Worm (Caenorhabditis elegans): ENCODE data around the gene tnc-2.

tnc-2 gene

ce11 chrII:10501578-10501977, 34.9 kb downstream of the tnc-2 start:
- TF ChIP-seq nhr-80 (tag; optimal IDR thresholded peaks at IDR 0.05) = peak; percentile 17
- 0 out of 2 replicates have a peak, but pooled peaks have one; percentile 17 for TF ChIP-seq zfh-2 (GFP tag; conservative IDR thresholded peaks at IDR 0.05)
- TF ChIP-seq snpc-1.3 (tag; optimal IDR thresholded peaks at IDR 0.05; ENCODE audit: insufficient read depth) = no peak
- TF ChIP-seq hmg-1.2 (GFP tag; IDR thresholded peaks at IDR 0.05) = peak; percentile 68; the same call in 1 of the 2 replicates

DNA sequence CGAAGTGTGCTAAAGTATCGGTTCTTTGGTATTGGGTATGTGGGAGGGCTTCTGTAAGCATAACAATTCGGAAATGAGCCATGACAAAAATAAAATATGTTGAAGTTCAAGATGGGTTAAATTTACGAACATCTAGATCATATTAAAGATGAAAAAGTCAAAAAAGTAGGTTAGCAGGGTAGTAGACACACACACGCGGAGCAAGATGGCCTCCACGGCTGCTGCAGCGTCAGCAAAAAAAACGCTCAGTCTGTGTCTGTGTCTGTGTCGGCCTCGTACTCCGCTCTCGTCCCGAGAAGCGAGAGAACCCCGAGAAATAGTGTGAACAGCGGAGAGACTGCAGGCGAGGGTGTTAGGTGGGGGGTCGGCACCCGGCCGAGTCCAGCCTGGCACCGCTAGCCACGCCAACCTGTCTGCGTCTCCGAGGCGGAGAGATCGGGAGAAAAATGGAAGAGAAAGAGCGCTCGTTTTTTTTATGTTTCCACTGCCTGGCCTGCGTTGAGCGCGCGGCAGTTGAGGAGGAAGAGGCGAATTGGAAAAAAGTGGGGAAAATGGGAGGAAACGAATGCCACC, 35.9 kb downstream of the tnc-2 start, which contains the start of gene myrf-1:
TSS of gene myrf-1 (minus strand) at position 51 of the 573 bp plus-strand sequence.
- TF ChIP-seq lin-26 (GFP tag; IDR thresholded peaks at IDR 0.05) = peak; percentile 79
- TF ChIP-seq hmg-20 (GFP tag; IDR thresholded peaks at IDR 0.05) = peak; percentile 40
- TF ChIP-seq Y67H2A.10 (GFP tag; conservative IDR thresholded peaks at IDR 0.05) = no peak; the same call in 1 of the 2 replicates
- TF ChIP-seq hmg-1.2 (GFP tag; IDR thresholded peaks at IDR 0.05) = peak; percentile 91
- peak; percentile 75; the same call in 1 of the 2 replicates for TF ChIP-seq nfyb-1 (GFP tag; IDR thresholded peaks at IDR 0.05)
- TF ChIP-seq die-1 (tag; optimal IDR thresholded peaks at IDR 0.05) = peak; percentile 62
- TF ChIP-seq athp-1 (tag; optimal IDR thresholded peaks at IDR 0.05) = peak; percentile 7
- 0 out of 2 replicates have a peak, but pooled peaks have one; percentile 47 for TF ChIP-seq rcor-1 (GFP tag; IDR thresholded peaks at IDR 0.05)
- peak; percentile 18 for TF ChIP-seq nhr-90 (tag; optimal IDR thresholded peaks at IDR 0.05)
- no peak for TF ChIP-seq ceh-40 (GFP tag; IDR thresholded peaks at IDR 0.05)
- 0 out of 2 replicates have a peak, but pooled peaks have one; percentile 9 for TF ChIP-seq bed-2 (GFP tag; IDR thresholded peaks at IDR 0.05)
- peak; percentile 69; the same call in 1 of the 2 replicates for TF ChIP-seq pbrm-1 (GFP tag; IDR thresholded peaks at IDR 0.05)
- TF ChIP-seq nhr-80 (tag; optimal IDR thresholded peaks at IDR 0.05) = peak; percentile 91
- no peak for TF ChIP-seq snpc-4 (GFP tag; optimal IDR thresholded peaks at IDR 0.05)
- peak in 1 of 4 experiments; percentile 35 for TF ChIP-seq snpc-4 (tag; optimal IDR thresholded peaks at IDR 0.05)
- peak; percentile 79 for TF ChIP-seq chd-7 (tag; optimal IDR thresholded peaks at IDR 0.05)
- TF ChIP-seq snpc-1.1 (tag; optimal IDR thresholded peaks at IDR 0.05; ENCODE audit: insufficient read depth) = no peak
- TF ChIP-seq aptf-3 (GFP tag; IDR thresholded peaks at IDR 0.05) = no peak
- TF ChIP-seq dox-1 (GFP tag; IDR thresholded peaks at IDR 0.05) = peak; percentile 90
- peak; percentile 97 for TF ChIP-seq egrh-3 (GFP tag; IDR thresholded peaks at IDR 0.05)
- peak; percentile 44 for TF ChIP-seq atf-7 (tag; optimal IDR thresholded peaks at IDR 0.05)
- TF ChIP-seq ceh-91 (GFP tag; IDR thresholded peaks at IDR 0.05) = no peak
- TF ChIP-seq cebp-1 (GFP tag; IDR thresholded peaks at IDR 0.05) = peak; percentile 25; the same call in 1 of the 2 replicates
- TF ChIP-seq cebp-1 (tag; optimal IDR thresholded peaks at IDR 0.05) = peak; percentile 84
- 0 out of 2 replicates have a peak, but pooled peaks have one; percentile 17 for TF ChIP-seq attf-3 (GFP tag; conservative IDR thresholded peaks at IDR 0.05)
- peak; percentile 45 for TF ChIP-seq C06A6.2 (GFP tag; conservative IDR thresholded peaks at IDR 0.05)
- peak; percentile 50 for TF ChIP-seq lin-54 (GFP tag; optimal IDR thresholded peaks at IDR 0.05)
- peak; percentile 88 for TF ChIP-seq K12H6.12 (tag; optimal IDR thresholded peaks at IDR 0.05)
- peak; percentile 81 for TF ChIP-seq mcd-1 (GFP tag; IDR thresholded peaks at IDR 0.05)
- TF ChIP-seq ekl-4 (GFP tag; IDR thresholded peaks at IDR 0.05) = peak; percentile 54; the same call in 1 of the 2 replicates
- peak; percentile 71 for TF ChIP-seq sptf-2 (GFP tag; optimal IDR thresholded peaks at IDR 0.05)
- no peak for TF ChIP-seq fkh-3 (tag; optimal IDR thresholded peaks at IDR 0.05)
- TF ChIP-seq K11D2.4 (GFP tag; IDR thresholded peaks at IDR 0.05) = peak; percentile 65; the same call in 1 of the 2 replicates
- TF ChIP-seq snpc-3.4 (tag; optimal IDR thresholded peaks at IDR 0.05) = no peak
- peak; percentile 39 for TF ChIP-seq ZK185.1 (tag; optimal IDR thresholded peaks at IDR 0.05; ENCODE audit: poor library complexity, severe bottlenecking)
- peak; percentile 57 to 65 for TF ChIP-seq let-607 (tag; optimal IDR thresholded peaks at IDR 0.05)
- TF ChIP-seq F23B12.7 (tag; optimal IDR thresholded peaks at IDR 0.05; ENCODE audit: insufficient read depth) = peak; percentile 12
- TF ChIP-seq akir-1 (GFP tag; optimal IDR thresholded peaks at IDR 0.05) = peak; percentile 21
- peak; percentile 57 for TF ChIP-seq ztf-18 (tag; optimal IDR thresholded peaks at IDR 0.05)
- peak; percentile 74 for TF ChIP-seq ceh-27 (GFP tag; optimal IDR thresholded peaks at IDR 0.05)
- no peak for TF ChIP-seq mes-4 (tag; optimal IDR thresholded peaks at IDR 0.05)
- TF ChIP-seq madf-10 (tag; optimal IDR thresholded peaks at IDR 0.05) = peak; percentile 57

Data from whole organism, young adult.